Worm (Caenorhabditis elegans) whole organism, young adult: ENCODE measurements around the gene srh-286.

Experiments
- attf-6 ChIP-seq: fragments of 200-800 bp; sonication (Bioruptor generic); IDR thresholded peaks from 2 replicates; pipeline ENCODE4 v1.3.6; 2022; ENCODE audit warnings: missing genetic modification reagents, missing genetic modification characterization, missing compliant biosample characterization
- dpl-1 ChIP-seq: fragments of 150-350 bp; optimal IDR thresholded peaks from 2 replicates; lab custom pipeline; 2014; ENCODE audit warnings: missing biosample characterization, missing genetic modification reagents, missing genetic modification characterization
- hmg-1.2 ChIP-seq: fragments of 200-800 bp; sonication (Bioruptor generic); IDR thresholded peaks from 2 replicates; pipeline ENCODE4 v1.3.6; 2022; ENCODE audit warnings: missing genetic modification reagents, missing genetic modification characterization, missing compliant biosample characterization
- pha-4 ChIP-seq: fragments of 150-350 bp; sonication (generic microtip); optimal IDR thresholded peaks from 2 replicates; lab custom pipeline; 2014; ENCODE audit warnings: missing biosample characterization, missing genetic modification reagents, missing genetic modification characterization
- snpc-4 ChIP-seq, 5 experiments: fragments of 150-350 bp in 1 of 5; sonication (generic microtip) in 4 of 5; optimal IDR thresholded peaks; 2 replicates each; lab custom pipeline; 2014 to 2018; ENCODE audit warnings: missing genetic modification characterization in 5 of 5, missing biosample characterization in 3 of 5, antibody characterized with exemption in 2 of 5, mild to moderate bottlenecking in 2 of 5, missing compliant biosample characterization in 2 of 5, missing genotype in 2 of 5, moderate library complexity in 2 of 5, missing genetic modification reagents in 1 of 5
- ztf-18 ChIP-seq: sonication (generic microtip); optimal IDR thresholded peaks from 2 replicates; lab custom pipeline; 2016; ENCODE audit warnings: missing genotype, mild to moderate bottlenecking, missing genetic modification characterization, missing compliant biosample characterization

ce11 chrV:17812127-17812526, 31.9 kb downstream of the srh-286 start:
- TF ChIP-seq dpl-1 (no peak), hmg-1.2 (GFP tag; lab: Robert Waterston, UW) (no peak), attf-6 (GFP tag; lab: Robert Waterston, UW) (no peak), pha-4 (tag; lab: Kevin White, UChicago) (no peak), snpc-4 (GFP tag; optimal IDR thresholded peaks at IDR 0.05; lab: Kevin White, UChicago) (no peak), snpc-4 (tag; optimal IDR thresholded peaks at IDR 0.05; lab: Kevin White, UChicago) (no peak), ztf-18 (no peak)
